Fruit fly (Drosophila melanogaster) S2 (cell line): Measurements from ENCODE around the gene CG2983.

Source experiments
- CG8478 ChIP-seq: fragments of >200 bp; optimal IDR thresholded peaks from 2 replicates; lab custom pipeline; 2018
- CTCF ChIP-seq, 2 experiments: fragments of >200 bp; optimal IDR thresholded peaks; 2 replicates each; lab custom pipeline; 2018

dm6 chr2L:2865560-2866309, 18.3 kb downstream of the CG2983 start:
- TF ChIP-seq CTCF (optimal IDR thresholded peaks at IDR 0.05; lab: Kevin White, UChicago) (no peak), CG8478 (lab: Kevin White, UChicago) (no peak)
